Worm (Caenorhabditis elegans): ENCODE measurements around the gene C49C3.9.
A peak's percentile ranks its signal among the peaks of the same experiment; 100 is the strongest.

Gene C49C3.9

ce11 chrIV:17293679-17294078 is 48.4 kb downstream of the C49C3.9 start:
- TF ChIP-seq dpl-1 (GFP tag; optimal IDR thresholded peaks at IDR 0.05) (no peak), nhr-179 (tag; optimal IDR thresholded peaks at IDR 0.05) (no peak), nfya-2 (GFP tag; IDR thresholded peaks at IDR 0.05) (no peak)

ce11 chrIV:17293068-17293467 is 49.0 kb downstream of the C49C3.9 start:
- TF ChIP-seq nhr-90 (tag; optimal IDR thresholded peaks at IDR 0.05) (no peak), Y53F4B.3 (GFP tag; IDR thresholded peaks at IDR 0.05) (no peak), lsl-1 (GFP tag; optimal IDR thresholded peaks at IDR 0.05) (no peak), F37B4.10 (GFP tag; IDR thresholded peaks at IDR 0.05) (no peak), lin-35 (GFP tag; optimal IDR thresholded peaks at IDR 0.05) (no peak), nhr-80 (tag; optimal IDR thresholded peaks at IDR 0.05) (peak; percentile 9)

- TF ChIP-seq B0035.1 (tag; optimal IDR thresholded peaks at IDR 0.05), result no peak
- peak; percentile 45 for TF ChIP-seq nhr-80 (tag; optimal IDR thresholded peaks at IDR 0.05)
- no peak for TF ChIP-seq ccch-3 (GFP tag; optimal IDR thresholded peaks at IDR 0.05)
Measured at ce11 chrIV:17292350-17292749, 49.8 kb downstream of the C49C3.9 start.

- TF ChIP-seq egl-18 (GFP tag; IDR thresholded peaks at IDR 0.05), result no peak
- no peak for TF ChIP-seq tbp1 (GFP tag; optimal IDR thresholded peaks at IDR 0.05)
- no peak for TF ChIP-seq ztf-28 (GFP tag; IDR thresholded peaks at IDR 0.05)
- TF ChIP-seq fkh-3 (tag; optimal IDR thresholded peaks at IDR 0.05), result no peak
- TF ChIP-seq dox-1 (GFP tag; IDR thresholded peaks at IDR 0.05), result no peak
- TF ChIP-seq F22D6.2 (tag; optimal IDR thresholded peaks at IDR 0.05), result no peak
- TF ChIP-seq ceh-100 (GFP tag; IDR thresholded peaks at IDR 0.05), result no peak
- TF ChIP-seq F37B4.10 (GFP tag; IDR thresholded peaks at IDR 0.05), result no peak
- TF ChIP-seq nfyb-1 (GFP tag; IDR thresholded peaks at IDR 0.05), result no peak
- no peak for TF ChIP-seq Y56A3A.18 (GFP tag; IDR thresholded peaks at IDR 0.05)
- TF ChIP-seq cebp-1 (GFP tag; IDR thresholded peaks at IDR 0.05), result no peak
- no peak for TF ChIP-seq cebp-1 (tag; optimal IDR thresholded peaks at IDR 0.05)
- no peak for TF ChIP-seq nhr-80 (tag; optimal IDR thresholded peaks at IDR 0.05)
- TF ChIP-seq mcd-1 (GFP tag; IDR thresholded peaks at IDR 0.05), result no peak
- no peak for TF ChIP-seq rec-8 (tag; optimal IDR thresholded peaks at IDR 0.05)
- no peak for TF ChIP-seq F57A8.1 (GFP tag; optimal IDR thresholded peaks at IDR 0.05)
Measured at ce11 chrIV:17291629-17292199, 50.4 kb downstream of the C49C3.9 start, which contains the start of the genes T28F3.11 and slc-17.4. T28F3.11 (minus strand) TSS chrIV:17291679. slc-17.4 (minus strand) TSS chrIV:17291733.
